Fruit fly (Drosophila melanogaster) whole organism, embryonic: ENCODE results near the gene CG34041.

Source experiments
- Atf-2 ChIP-seq: fragments of 200-800 bp; sonication (Bioruptor generic); optimal IDR thresholded peaks from 2 replicates; lab custom pipeline; 2016; ENCODE audit warnings: missing biosample characterization, missing genetic modification characterization
- Atf6 ChIP-seq: fragments of 200-800 bp; sonication (Bioruptor generic); IDR thresholded peaks from 2 replicates; pipeline ENCODE4 v1.3.6; 2022; ENCODE audit warnings: missing biosample characterization, missing genetic modification characterization
- B-H1 ChIP-seq: fragments of 200-800 bp; sonication (Bioruptor generic); IDR thresholded peaks from 3 replicates; pipeline ENCODE4 v1.3.6; 2022; ENCODE audit warnings: missing biosample characterization, missing genetic modification characterization
- BEAF-32 ChIP-seq: fragments of 200-800 bp; sonication (Bioruptor generic); optimal IDR thresholded peaks from 3 replicates; lab custom pipeline; 2017; ENCODE audit warnings: missing biosample characterization, missing genetic modification characterization, mild to moderate bottlenecking, moderate library complexity, missing genetic modification reagents
- C15 ChIP-seq: fragments of 200-800 bp; sonication (Bioruptor generic); IDR thresholded peaks from 3 replicates; pipeline ENCODE4 v1.3.6; 2022; ENCODE audit warnings: missing biosample characterization, missing genetic modification characterization
- CG11398 ChIP-seq: fragments of 200-800 bp; sonication (Bioruptor generic); optimal IDR thresholded peaks from 2 replicates; lab custom pipeline; 2016; ENCODE audit warnings: missing biosample characterization, missing genetic modification characterization
- CG11504 ChIP-seq: fragments of 200-800 bp; sonication (Bioruptor generic); optimal IDR thresholded peaks from 3 replicates; lab custom pipeline; 2019; ENCODE audit warnings: missing biosample characterization, mild to moderate bottlenecking, missing genetic modification characterization, moderate library complexity
- CG14965 ChIP-seq: fragments of 200-800 bp; sonication (Bioruptor generic); optimal IDR thresholded peaks from 2 replicates; lab custom pipeline; 2016; ENCODE audit warnings: missing biosample characterization, missing genetic modification characterization, borderline replicate concordance
- CG1603 ChIP-seq: fragments of 200-800 bp; sonication (Bioruptor generic); optimal IDR thresholded peaks from 2 replicates; lab custom pipeline; 2019; ENCODE audit warnings: missing biosample characterization, mild to moderate bottlenecking, missing genetic modification characterization, moderate library complexity
- CG17568 ChIP-seq: fragments of 200-800 bp; sonication (Bioruptor generic); optimal IDR thresholded peaks from 2 replicates; lab custom pipeline; 2018; ENCODE audit warnings: missing biosample characterization, mild to moderate bottlenecking, missing genetic modification characterization, moderate library complexity
- CG17912 ChIP-seq: fragments of 200-800 bp; sonication (Bioruptor generic); optimal IDR thresholded peaks from 2 replicates; lab custom pipeline; 2018; ENCODE audit warnings: missing biosample characterization, mild to moderate bottlenecking, missing genetic modification characterization
- CG2129 ChIP-seq: fragments of 200-800 bp; sonication (Bioruptor generic); IDR thresholded peaks from 2 replicates; pipeline ENCODE4 v1.3.6; 2022; ENCODE audit warnings: missing biosample characterization, missing genetic modification characterization; ENCODE audit not compliant: partially characterized antibody
- CG32772 ChIP-seq: fragments of 200-800 bp; sonication (Bioruptor generic); IDR thresholded peaks from 2 replicates; pipeline ENCODE4 v1.3.6; 2022; ENCODE audit warnings: missing biosample characterization, missing genetic modification characterization
- CG33213 ChIP-seq: fragments of 200-800 bp; sonication (Bioruptor generic); optimal IDR thresholded peaks from 3 replicates; lab custom pipeline; 2016; ENCODE audit warnings: missing biosample characterization, missing genetic modification characterization
- CG3407 ChIP-seq: fragments of 200-800 bp; sonication (Bioruptor generic); optimal IDR thresholded peaks from 2 replicates; lab custom pipeline; 2018; ENCODE audit warnings: missing biosample characterization, mild to moderate bottlenecking, missing genetic modification characterization
- CG34376 ChIP-seq: fragments of 200-800 bp; sonication (Bioruptor generic); optimal IDR thresholded peaks from 2 replicates; lab custom pipeline; 2018; ENCODE audit warnings: missing biosample characterization, mild to moderate bottlenecking, missing genetic modification characterization
- CG42726 ChIP-seq: fragments of 200-800 bp; sonication (Bioruptor generic); IDR thresholded peaks from 2 replicates; pipeline ENCODE4 v1.3.6; 2022; ENCODE audit warnings: missing biosample characterization, missing genetic modification characterization; ENCODE audit not compliant: partially characterized antibody
- CG7928 ChIP-seq: fragments of 200-800 bp; sonication (Bioruptor generic); optimal IDR thresholded peaks from 2 replicates; lab custom pipeline; 2017; ENCODE audit warnings: missing biosample characterization, mild to moderate bottlenecking, missing genetic modification characterization
- CG7987 ChIP-seq: fragments of 200-800 bp; sonication (Bioruptor generic); optimal IDR thresholded peaks from 2 replicates; lab custom pipeline; 2018; ENCODE audit warnings: missing biosample characterization, mild to moderate bottlenecking, missing genetic modification characterization, moderate library complexity
- CG8388 ChIP-seq: fragments of 200-800 bp; sonication (Bioruptor generic); optimal IDR thresholded peaks from 2 replicates; lab custom pipeline; 2019; ENCODE audit warnings: missing biosample characterization, mild to moderate bottlenecking, missing genetic modification characterization, moderate library complexity
- CG9437 ChIP-seq: fragments of 200-800 bp; sonication (Bioruptor generic); optimal IDR thresholded peaks from 2 replicates; lab custom pipeline; 2018; ENCODE audit warnings: missing biosample characterization, mild to moderate bottlenecking, missing genetic modification characterization
- Dbx ChIP-seq: fragments of 200-800 bp; sonication (Bioruptor generic); IDR thresholded peaks from 3 replicates; pipeline ENCODE4 v1.3.6; 2022; ENCODE audit warnings: missing biosample characterization, missing genetic modification characterization
- Dref ChIP-seq: fragments of 200-800 bp; sonication (Bioruptor generic); IDR thresholded peaks from 2 replicates; pipeline ENCODE4 v1.3.6; 2022; ENCODE audit warnings: missing biosample characterization, missing genetic modification characterization
- ERR ChIP-seq: fragments of 200-800 bp; sonication (Bioruptor generic); optimal IDR thresholded peaks from 2 replicates; lab custom pipeline; 2016; ENCODE audit warnings: missing biosample characterization, missing genetic modification characterization
- Ets97D ChIP-seq: fragments of 200-800 bp; sonication (Bioruptor generic); optimal IDR thresholded peaks from 3 replicates; lab custom pipeline; 2016; ENCODE audit warnings: missing biosample characterization, missing genetic modification characterization
- Fer2 ChIP-seq: fragments of 200-800 bp; sonication (Bioruptor generic); optimal IDR thresholded peaks from 2 replicates; lab custom pipeline; 2018; ENCODE audit warnings: missing biosample characterization, mild to moderate bottlenecking, missing genetic modification characterization, moderate library complexity
- HHEX ChIP-seq: fragments of 200-800 bp; sonication (Bioruptor generic); optimal IDR thresholded peaks from 3 replicates; lab custom pipeline; 2017; ENCODE audit warnings: missing biosample characterization, mild to moderate bottlenecking, missing genetic modification characterization, missing genetic modification reagents
- HLHmδ ChIP-seq: fragments of 200-800 bp; sonication (Bioruptor generic); optimal IDR thresholded peaks from 2 replicates; lab custom pipeline; 2018; ENCODE audit warnings: missing biosample characterization, mild to moderate bottlenecking, missing genetic modification characterization, moderate library complexity
- Hr39 ChIP-seq: fragments of >200 bp; optimal IDR thresholded peaks from 2 replicates; lab custom pipeline; 2017
- Pdp1 ChIP-seq, 2 experiments: fragments of 200-800 bp; sonication (Bioruptor generic); optimal IDR thresholded peaks; 3 replicates each; lab custom pipeline; 2016; ENCODE audit warnings: missing biosample characterization in 2 of 2, missing genetic modification characterization in 2 of 2, mild to moderate bottlenecking in 1 of 2, moderate library complexity in 1 of 2
- Poxn ChIP-seq: fragments of 200-800 bp; sonication (Bioruptor generic); IDR thresholded peaks from 2 replicates; pipeline ENCODE4 v1.3.6; 2022; ENCODE audit warnings: missing biosample characterization, missing genetic modification characterization
- Ptx1 ChIP-seq: fragments of 200-800 bp; sonication (Bioruptor generic); IDR thresholded peaks from 2 replicates; pipeline ENCODE4 v1.3.6; 2022; ENCODE audit warnings: missing biosample characterization, missing genetic modification characterization
- Sry-β ChIP-seq: fragments of 200-800 bp; sonication (Bioruptor generic); optimal IDR thresholded peaks from 2 replicates; lab custom pipeline; 2018; ENCODE audit warnings: missing biosample characterization, mild to moderate bottlenecking, missing genetic modification characterization, moderate library complexity
- TFAM ChIP-seq: fragments of 200-800 bp; sonication (Bioruptor generic); optimal IDR thresholded peaks from 2 replicates; lab custom pipeline; 2017; ENCODE audit warnings: missing biosample characterization, missing genetic modification characterization, inconsistent platforms
- Taf1 ChIP-seq: fragments of 200-800 bp; sonication (Bioruptor generic); IDR thresholded peaks from 2 replicates; pipeline ENCODE4 v1.3.6; 2022; ENCODE audit warnings: missing biosample characterization, missing genetic modification characterization
- al ChIP-seq: fragments of 200-800 bp; sonication (Bioruptor generic); IDR thresholded peaks from 2 replicates; pipeline ENCODE4 v1.3.6; 2022; ENCODE audit warnings: missing biosample characterization, missing genetic modification characterization
- ap ChIP-seq: fragments of 200-800 bp; sonication (Bioruptor generic); IDR thresholded peaks from 2 replicates; pipeline ENCODE4 v1.3.6; 2022; ENCODE audit warnings: missing biosample characterization, missing genetic modification characterization
- cato ChIP-seq: fragments of 200-800 bp; sonication (Bioruptor generic); optimal IDR thresholded peaks from 2 replicates; lab custom pipeline; 2016; ENCODE audit warnings: missing biosample characterization, missing genetic modification characterization, borderline replicate concordance
- dimm ChIP-seq: fragments of 200-800 bp; sonication (Bioruptor generic); IDR thresholded peaks from 2 replicates; pipeline ENCODE4 v1.3.6; 2022; ENCODE audit warnings: missing biosample characterization, missing genetic modification characterization
- fru ChIP-seq: fragments of >200 bp; optimal IDR thresholded peaks from 2 replicates; lab custom pipeline; 2017
- fu2 ChIP-seq: fragments of 200-800 bp; sonication (Bioruptor generic); optimal IDR thresholded peaks from 2 replicates; lab custom pipeline; 2016; ENCODE audit warnings: missing biosample characterization, missing genetic modification characterization
- lmd ChIP-seq: fragments of 200-800 bp; sonication (Bioruptor generic); IDR thresholded peaks from 2 replicates; pipeline ENCODE4 v1.3.6; 2022; ENCODE audit warnings: missing biosample characterization, missing genetic modification characterization
- luna ChIP-seq: fragments of 200-800 bp; sonication (Bioruptor generic); optimal IDR thresholded peaks from 2 replicates; lab custom pipeline; 2016; ENCODE audit warnings: missing biosample characterization, missing genetic modification characterization
- maf-S ChIP-seq: fragments of 200-800 bp; sonication (Bioruptor generic); optimal IDR thresholded peaks from 2 replicates; lab custom pipeline; 2016; ENCODE audit warnings: missing biosample characterization, missing genetic modification characterization
- odd ChIP-seq: fragments of 200-800 bp; sonication (Bioruptor generic); optimal IDR thresholded peaks from 2 replicates; lab custom pipeline; 2017; ENCODE audit warnings: missing biosample characterization, mild to moderate bottlenecking, missing genetic modification characterization
- p53 ChIP-seq: fragments of 200-800 bp; sonication (Bioruptor generic); optimal IDR thresholded peaks from 2 replicates; lab custom pipeline; 2016; ENCODE audit warnings: missing biosample characterization, missing genetic modification characterization
- pzg ChIP-seq: fragments of 200-800 bp; sonication (Bioruptor generic); optimal IDR thresholded peaks from 3 replicates; lab custom pipeline; 2018; ENCODE audit warnings: missing biosample characterization, mild to moderate bottlenecking, missing genetic modification characterization, moderate library complexity
- tna ChIP-seq: fragments of 200-800 bp; sonication (Bioruptor generic); IDR thresholded peaks from 2 replicates; pipeline ENCODE4 v1.3.6; 2022; ENCODE audit warnings: missing biosample characterization, missing genetic modification characterization; ENCODE audit not compliant: partially characterized antibody
- ttk ChIP-seq: fragments of 200-800 bp; sonication (Bioruptor generic); IDR thresholded peaks from 2 replicates; pipeline ENCODE4 v2.1.2; 2022; ENCODE audit warnings: missing biosample characterization, missing genetic modification characterization
- tx ChIP-seq: fragments of 200-800 bp; sonication (Bioruptor generic); optimal IDR thresholded peaks from 2 replicates; lab custom pipeline; 2016; ENCODE audit warnings: missing biosample characterization, missing genetic modification characterization
- vnd ChIP-seq: fragments of 200-800 bp; sonication (Bioruptor generic); IDR thresholded peaks from 3 replicates; pipeline ENCODE4 v1.3.6; 2022; ENCODE audit warnings: missing biosample characterization, missing genetic modification characterization; ENCODE audit not compliant: partially characterized antibody
- yki ChIP-seq: fragments of >200 bp; optimal IDR thresholded peaks from 3 replicates; lab custom pipeline; 2018

The CG34041 gene

DNA sequence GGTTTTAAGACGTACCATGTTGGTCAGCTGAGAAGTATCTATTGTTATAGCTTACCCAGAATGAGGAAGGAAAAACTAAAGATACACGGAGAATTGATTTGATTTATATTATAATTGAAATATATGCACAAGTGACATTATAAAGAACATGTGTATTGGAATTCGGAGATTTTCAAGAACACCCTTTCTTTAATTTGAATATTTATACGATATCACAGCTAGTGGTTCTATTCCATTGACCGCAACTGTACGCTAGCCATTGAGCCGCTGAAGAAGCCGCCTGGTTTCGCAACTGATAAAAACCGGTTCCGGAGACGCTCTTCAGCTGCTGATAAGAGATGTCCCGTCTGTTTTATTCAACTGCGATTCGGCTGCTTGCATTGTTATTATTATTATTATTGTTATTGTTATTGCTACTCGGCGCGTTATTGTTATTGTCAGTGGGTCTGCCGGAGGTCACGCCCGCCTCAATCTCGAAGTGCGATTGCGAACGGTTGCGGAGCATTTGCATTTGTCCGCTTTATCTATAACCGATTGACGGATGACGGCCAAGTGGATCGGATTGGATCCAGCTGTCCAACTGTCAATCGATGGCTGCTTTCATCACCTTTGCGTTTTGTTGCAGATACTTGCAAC, 46.1 kb upstream of the CG34041 start (continued):
- TF ChIP-seq pzg (no peak), CG34376 (GFP tag; lab: Kevin White, UChicago) (no peak), Ets97D (no peak), tna (GFP tag; lab: Robert Waterston, UW) (no peak), CG42726 (GFP tag; lab: Robert Waterston, UW) (no peak), Hr39 (lab: Kevin White, UChicago) (no peak), B-H1 (peak; percentile 15; the same call in 1 of the 3 replicates), CG14965 (GFP tag; lab: Kevin White, UChicago) (no peak), ERR (no peak), CG7987 (GFP tag; lab: Kevin White, UChicago) (no peak), CG1603 (tag; lab: Kevin White, UChicago) (peak; percentile 39), BEAF-32 (GFP tag; lab: Kevin White, UChicago) (no peak), tx (GFP tag; lab: Kevin White, UChicago) (no peak), fru (lab: Kevin White, UChicago) (no peak), CG33213 (GFP tag; lab: Kevin White, UChicago) (no peak), Atf-2 (no peak), CG7928 (GFP tag; lab: Kevin White, UChicago) (no peak), TFAM (GFP tag; lab: Kevin White, UChicago) (no peak), fu2 (no peak), ap (no peak), lmd (GFP tag; lab: Robert Waterston, UW) (no peak), Taf1 (GFP tag; lab: Robert Waterston, UW) (no peak), Ptx1 (GFP tag; lab: Robert Waterston, UW) (peak; percentile 42; the same call in 1 of the 2 replicates), CG17568 (GFP tag; lab: Kevin White, UChicago) (no peak), luna (GFP tag; lab: Kevin White, UChicago) (no peak), cato (GFP tag; lab: Kevin White, UChicago) (no peak), Fer2 (no peak), CG3407 (GFP tag; lab: Kevin White, UChicago) (no peak), CG9437 (no peak), CG2129 (GFP tag; lab: Robert Waterston, UW) (no peak), CG8388 (peak; percentile 17), CG17912 (GFP tag; lab: Kevin White, UChicago) (no peak), al (GFP tag; lab: Robert Waterston, UW) (no peak), CG11504 (tag; lab: Kevin White, UChicago) (peak; percentile 59), ttk (GFP tag; lab: Robert Waterston, UW) (no peak), maf-S (GFP tag; lab: Kevin White, UChicago) (no peak), p53 (GFP tag; lab: Kevin White, UChicago) (no peak), vnd (GFP tag; lab: Robert Waterston, UW) (no peak), CG11398 (no peak), Poxn (GFP tag; lab: Robert Waterston, UW) (no peak), Pdp1 (GFP tag; optimal IDR thresholded peaks at IDR 0.05; lab: Kevin White, UChicago) (no peak), Atf6 (GFP tag; lab: Robert Waterston, UW) (no peak; the same call in 1 of the 2 replicates), dimm (no peak), Sry-β (no peak), HHEX (GFP tag; lab: Kevin White, UChicago) (peak; percentile 15), Dbx (no peak), odd (no peak), C15 (no peak), Dref (GFP tag; lab: Robert Waterston, UW) (no peak), HLHmδ (GFP tag; lab: Kevin White, UChicago) (no peak), yki (lab: Kevin White, UChicago) (no peak), CG32772 (GFP tag; lab: Robert Waterston, UW) (no peak)
